Fruit fly (Drosophila melanogaster) whole organism, embryonic: Measurements from ENCODE around the gene DIP2.

Source experiments
- Antp ChIP-seq: fragments of 200-800 bp; sonication (Bioruptor generic); optimal IDR thresholded peaks from 3 replicates; lab custom pipeline; 2016; ENCODE audit warnings: missing biosample characterization, missing genetic modification characterization
- Atf3 ChIP-seq: fragments of 200-800 bp; sonication (Bioruptor generic); optimal IDR thresholded peaks from 3 replicates; lab custom pipeline; 2016; ENCODE audit warnings: missing biosample characterization, missing genetic modification characterization
- Bdp1 ChIP-seq: fragments of 200-800 bp; sonication (Bioruptor generic); optimal IDR thresholded peaks from 3 replicates; lab custom pipeline; 2016; ENCODE audit warnings: missing biosample characterization, missing genetic modification characterization
- CG10979 ChIP-seq: fragments of 200-800 bp; sonication (Bioruptor generic); optimal IDR thresholded peaks from 2 replicates; lab custom pipeline; 2018; ENCODE audit warnings: missing biosample characterization, mild to moderate bottlenecking, missing genetic modification characterization, moderate library complexity
- CG12071 ChIP-seq: fragments of 200-800 bp; sonication (Bioruptor generic); optimal IDR thresholded peaks from 3 replicates; lab custom pipeline; 2018; ENCODE audit warnings: missing biosample characterization, mild to moderate bottlenecking, missing genetic modification characterization
- CG12744 ChIP-seq: fragments of 200-800 bp; sonication (Bioruptor generic); optimal IDR thresholded peaks from 2 replicates; lab custom pipeline; 2016; ENCODE audit warnings: missing biosample characterization, missing genetic modification characterization
- CG14860 ChIP-seq: fragments of 200-800 bp; sonication (Bioruptor generic); IDR thresholded peaks from 3 replicates; pipeline ENCODE4 v1.3.6; 2022; ENCODE audit warnings: missing biosample characterization, missing genetic modification characterization; ENCODE audit not compliant: partially characterized antibody
- CG16779 ChIP-seq: fragments of 200-800 bp; sonication (Bioruptor generic); IDR thresholded peaks from 2 replicates; pipeline ENCODE4 v1.3.6; 2022; ENCODE audit warnings: missing biosample characterization, missing genetic modification characterization
- CG17912 ChIP-seq: fragments of 200-800 bp; sonication (Bioruptor generic); optimal IDR thresholded peaks from 2 replicates; lab custom pipeline; 2018; ENCODE audit warnings: missing biosample characterization, mild to moderate bottlenecking, missing genetic modification characterization
- CG18619 ChIP-seq: fragments of 200-800 bp; sonication (Bioruptor generic); optimal IDR thresholded peaks from 3 replicates; lab custom pipeline; 2017; ENCODE audit warnings: missing biosample characterization, mild to moderate bottlenecking, missing genetic modification characterization
- CG2116 ChIP-seq: fragments of 200-800 bp; sonication (Bioruptor generic); optimal IDR thresholded peaks from 3 replicates; lab custom pipeline; 2018; ENCODE audit warnings: missing biosample characterization, mild to moderate bottlenecking, missing genetic modification characterization
- CG32772 ChIP-seq: fragments of 200-800 bp; sonication (Bioruptor generic); IDR thresholded peaks from 2 replicates; pipeline ENCODE4 v1.3.6; 2022; ENCODE audit warnings: missing biosample characterization, missing genetic modification characterization
- CG3281 ChIP-seq: fragments of 200-800 bp; sonication (Bioruptor generic); optimal IDR thresholded peaks from 3 replicates; lab custom pipeline; 2017; ENCODE audit warnings: missing biosample characterization, mild to moderate bottlenecking, missing genetic modification characterization
- CG34224 ChIP-seq: fragments of 200-800 bp; sonication (Bioruptor generic); IDR thresholded peaks from 3 replicates; pipeline ENCODE4 v1.3.6; 2022; ENCODE audit warnings: missing biosample characterization, missing genetic modification characterization; ENCODE audit not compliant: partially characterized antibody
- CG3838 ChIP-seq: fragments of 200-800 bp; sonication (Bioruptor generic); optimal IDR thresholded peaks from 3 replicates; lab custom pipeline; 2016; ENCODE audit warnings: missing biosample characterization, missing genetic modification characterization
- CG7839 ChIP-seq: fragments of 200-800 bp; sonication (Bioruptor generic); optimal IDR thresholded peaks from 3 replicates; lab custom pipeline; 2018; ENCODE audit warnings: missing biosample characterization, mild to moderate bottlenecking, missing genetic modification characterization, moderate library complexity
- CG8089 ChIP-seq: fragments of 200-800 bp; sonication (Bioruptor generic); optimal IDR thresholded peaks from 3 replicates; lab custom pipeline; 2016; ENCODE audit warnings: missing biosample characterization, missing genetic modification characterization
- CG8290 ChIP-seq, 3 experiments: fragments of 200-800 bp; sonication (Bioruptor generic); optimal IDR thresholded peaks; 2 replicates each; lab custom pipeline; 2016 to 2019; ENCODE audit warnings: missing biosample characterization in 3 of 3, missing genetic modification characterization in 3 of 3, mild to moderate bottlenecking in 2 of 3, moderate library complexity in 1 of 3
- CG9797 ChIP-seq: fragments of 200-800 bp; sonication (Bioruptor generic); optimal IDR thresholded peaks from 3 replicates; lab custom pipeline; 2018; ENCODE audit warnings: missing biosample characterization, mild to moderate bottlenecking, missing genetic modification characterization
- CoRest ChIP-seq: fragments of 200-800 bp; sonication (Bioruptor generic); optimal IDR thresholded peaks from 3 replicates; lab custom pipeline; 2018; ENCODE audit warnings: missing biosample characterization, mild to moderate bottlenecking, missing genetic modification characterization, moderate library complexity
- Dbx ChIP-seq: fragments of 200-800 bp; sonication (Bioruptor generic); IDR thresholded peaks from 3 replicates; pipeline ENCODE4 v1.3.6; 2022; ENCODE audit warnings: missing biosample characterization, missing genetic modification characterization
- Deaf1 ChIP-seq: fragments of 200-800 bp; optimal IDR thresholded peaks from 3 replicates; lab custom pipeline; 2019; ENCODE audit warnings: missing biosample characterization, mild to moderate bottlenecking, missing genetic modification characterization, moderate library complexity
- Dfd ChIP-seq, 2 experiments: fragments of >200 bp; optimal IDR thresholded peaks; 2 replicates each; lab custom pipeline; 2017; ENCODE audit warnings: missing biosample characterization in 2 of 2, missing genetic modification characterization in 2 of 2
- Dip2 ChIP-seq: fragments of 200-800 bp; sonication (Bioruptor generic); IDR thresholded peaks from 2 replicates; pipeline ENCODE4 v1.3.6; 2022; ENCODE audit warnings: missing biosample characterization, missing genetic modification characterization
- Eip74EF ChIP-seq, 2 experiments: fragments of 200-800 bp in 1 of 2; fragments of >200 bp in 1 of 2; sonication (Bioruptor generic) in 1 of 2; optimal IDR thresholded peaks; 2 replicates each; lab custom pipeline; 2017 to 2019; ENCODE audit warnings: missing biosample characterization in 2 of 2, missing genetic modification characterization in 2 of 2, mild to moderate bottlenecking in 1 of 2, moderate library complexity in 1 of 2
- Fer3 ChIP-seq: fragments of 200-800 bp; sonication (Bioruptor generic); optimal IDR thresholded peaks from 2 replicates; lab custom pipeline; 2018; ENCODE audit warnings: missing biosample characterization, mild to moderate bottlenecking, missing genetic modification characterization, moderate library complexity
- HLH54F ChIP-seq: fragments of 200-800 bp; sonication (Bioruptor generic); optimal IDR thresholded peaks from 3 replicates; lab custom pipeline; 2016; ENCODE audit warnings: missing biosample characterization, missing genetic modification characterization
- Hand ChIP-seq: fragments of 200-800 bp; sonication (Bioruptor generic); optimal IDR thresholded peaks from 2 replicates; lab custom pipeline; 2017; ENCODE audit warnings: mild to moderate bottlenecking, missing biosample characterization, missing genetic modification reagents, missing genetic modification characterization
- Lpt ChIP-seq: fragments of >200 bp; optimal IDR thresholded peaks from 2 replicates; lab custom pipeline; 2018; ENCODE audit warnings: missing biosample characterization, missing genetic modification characterization
- Taf1 ChIP-seq: fragments of 200-800 bp; sonication (Bioruptor generic); IDR thresholded peaks from 2 replicates; pipeline ENCODE4 v1.3.6; 2022; ENCODE audit warnings: missing biosample characterization, missing genetic modification characterization
- ap ChIP-seq: fragments of 200-800 bp; sonication (Bioruptor generic); IDR thresholded peaks from 2 replicates; pipeline ENCODE4 v1.3.6; 2022; ENCODE audit warnings: missing biosample characterization, missing genetic modification characterization
- ash1 ChIP-seq: fragments of 200-800 bp; sonication (Bioruptor generic); optimal IDR thresholded peaks from 2 replicates; lab custom pipeline; 2018; ENCODE audit warnings: missing biosample characterization, mild to moderate bottlenecking, missing genetic modification characterization
- caup ChIP-seq: fragments of 200-800 bp; sonication (Bioruptor generic); optimal IDR thresholded peaks from 3 replicates; lab custom pipeline; 2017; ENCODE audit warnings: missing biosample characterization, mild to moderate bottlenecking, missing genetic modification characterization, moderate library complexity; ENCODE audit not compliant: severe bottlenecking
- chm ChIP-seq: fragments of 200-800 bp; sonication (Bioruptor generic); IDR thresholded peaks from 2 replicates; pipeline ENCODE4 v1.3.6; 2022; ENCODE audit warnings: missing biosample characterization, missing genetic modification characterization
- cwo ChIP-seq: fragments of 200-800 bp; sonication (Bioruptor generic); optimal IDR thresholded peaks from 3 replicates; lab custom pipeline; 2017; ENCODE audit warnings: missing biosample characterization, missing genetic modification characterization, mild to moderate bottlenecking, moderate library complexity, missing genetic modification reagents
- dati ChIP-seq: fragments of 200-800 bp; sonication (Bioruptor generic); IDR thresholded peaks from 2 replicates; pipeline ENCODE4 v1.3.6; 2022; ENCODE audit warnings: missing biosample characterization, missing genetic modification characterization
- eve ChIP-seq, 2 experiments: fragments of >200 bp; optimal IDR thresholded peaks; 2 replicates each; lab custom pipeline; 2017; ENCODE audit warnings: missing biosample characterization in 2 of 2, missing genetic modification characterization in 2 of 2
- ewg ChIP-seq: fragments of 200-800 bp; sonication (Bioruptor generic); optimal IDR thresholded peaks from 3 replicates; lab custom pipeline; 2017; ENCODE audit warnings: mild to moderate bottlenecking, missing biosample characterization, missing genetic modification reagents, missing genetic modification characterization
- fd102C ChIP-seq: fragments of 200-800 bp; sonication (Bioruptor generic); optimal IDR thresholded peaks from 2 replicates; lab custom pipeline; 2018; ENCODE audit warnings: missing biosample characterization, mild to moderate bottlenecking, missing genetic modification characterization, moderate library complexity
- gsb ChIP-seq: fragments of 200-800 bp; sonication (Bioruptor generic); IDR thresholded peaks from 2 replicates; pipeline ENCODE4 v1.3.6; 2022; ENCODE audit warnings: missing biosample characterization, missing genetic modification characterization
- insv ChIP-seq, 2 experiments: fragments of 200-800 bp; sonication (Bioruptor generic); optimal IDR thresholded peaks; 3 replicates each; lab custom pipeline; 2016 to 2018; ENCODE audit warnings: missing biosample characterization in 2 of 2, missing genetic modification characterization in 2 of 2
- kah ChIP-seq: fragments of 200-800 bp; sonication (Bioruptor generic); optimal IDR thresholded peaks from 2 replicates; lab custom pipeline; 2018; ENCODE audit warnings: missing biosample characterization, mild to moderate bottlenecking, missing genetic modification characterization
- mld ChIP-seq: fragments of 200-800 bp; sonication (Bioruptor generic); IDR thresholded peaks from 3 replicates; pipeline ENCODE4 v1.3.6; 2022; ENCODE audit warnings: missing biosample characterization, missing genetic modification characterization; ENCODE audit not compliant: partially characterized antibody
- nerfin-1 ChIP-seq: fragments of 200-800 bp; sonication (Bioruptor generic); optimal IDR thresholded peaks from 3 replicates; lab custom pipeline; 2019; ENCODE audit warnings: missing biosample characterization, mild to moderate bottlenecking, missing genetic modification characterization, moderate library complexity
- phol ChIP-seq: fragments of 200-800 bp; sonication (Bioruptor generic); optimal IDR thresholded peaks from 3 replicates; lab custom pipeline; 2018; ENCODE audit warnings: missing biosample characterization, mild to moderate bottlenecking, missing genetic modification characterization, moderate library complexity
- psq ChIP-seq: fragments of 200-800 bp; sonication (Bioruptor generic); optimal IDR thresholded peaks from 2 replicates; lab custom pipeline; 2017; ENCODE audit warnings: missing biosample characterization, missing genetic modification characterization
- schlank ChIP-seq: fragments of 200-800 bp; sonication (Bioruptor generic); optimal IDR thresholded peaks from 2 replicates; lab custom pipeline; 2018; ENCODE audit warnings: missing biosample characterization, mild to moderate bottlenecking, missing genetic modification characterization
- trem ChIP-seq: fragments of 200-800 bp; optimal IDR thresholded peaks from 3 replicates; lab custom pipeline; 2019; ENCODE audit warnings: missing biosample characterization, mild to moderate bottlenecking, missing genetic modification characterization, moderate library complexity
- vvl ChIP-seq: fragments of 200-800 bp; sonication (Bioruptor generic); IDR thresholded peaks from 2 replicates; pipeline ENCODE4 v1.3.6; 2022; ENCODE audit warnings: missing biosample characterization, missing genetic modification characterization

The DIP2 gene

DNA sequence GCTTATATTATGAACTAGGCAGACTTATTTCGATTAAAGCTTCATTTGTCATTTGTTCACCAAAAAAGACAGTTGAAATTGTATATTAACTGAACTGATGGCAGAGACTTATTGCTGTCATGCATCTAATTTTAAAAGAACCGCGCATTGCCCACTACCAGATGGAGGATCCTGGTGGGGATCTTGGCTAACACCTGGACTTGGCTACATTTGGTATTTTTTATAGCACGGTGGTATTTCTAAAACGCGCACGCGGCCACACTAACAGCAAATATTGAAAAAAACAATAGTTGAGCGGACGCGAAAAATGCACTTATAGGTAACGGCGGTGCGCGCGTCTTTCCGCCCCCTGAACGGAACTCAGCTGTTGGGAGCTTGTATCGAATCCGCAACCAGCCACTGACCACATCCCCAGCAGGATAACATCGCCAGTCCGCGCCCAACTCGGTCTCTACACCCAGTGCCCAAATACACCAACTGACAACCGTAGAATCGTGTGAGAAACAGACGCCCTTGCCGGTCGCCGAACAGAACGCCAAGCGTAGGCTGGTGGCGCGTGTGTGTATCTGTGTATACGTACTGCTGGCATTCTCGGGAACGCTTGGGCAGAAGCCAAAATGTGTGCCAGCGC is 34.5 kb upstream of the DIP2 start (continued):
- TF ChIP-seq CG12744 (GFP tag; lab: Kevin White, UChicago) = no peak
- peak; percentile 54 for TF ChIP-seq vvl (GFP tag; lab: Robert Waterston, UW)
- no peak for TF ChIP-seq psq (GFP tag; lab: Kevin White, UChicago)
- no peak for TF ChIP-seq Taf1 (GFP tag; lab: Robert Waterston, UW)
- no peak for TF ChIP-seq CG10979
- peak; percentile 58 for TF ChIP-seq Deaf1 (tag; lab: Kevin White, UChicago)
- no peak for TF ChIP-seq CG8089 (GFP tag; lab: Kevin White, UChicago)
- TF ChIP-seq Antp (GFP tag; lab: Kevin White, UChicago) = no peak
- TF ChIP-seq CG3838 (GFP tag; lab: Kevin White, UChicago) = no peak
- peak; percentile 43 for TF ChIP-seq CG8290 (GFP tag; optimal IDR thresholded peaks at IDR 0.05; lab: Kevin White, UChicago)
- TF ChIP-seq CG8290 (tag; optimal IDR thresholded peaks at IDR 0.05; lab: Kevin White, UChicago) = peak in 1 of 2 experiments; percentile 50
- TF ChIP-seq CG32772 (GFP tag; lab: Robert Waterston, UW) = peak; percentile 58
- no peak for TF ChIP-seq kah (GFP tag; lab: Kevin White, UChicago)
- no peak; the same call in 2 of the 3 replicates for TF ChIP-seq CG14860 (GFP tag; lab: Robert Waterston, UW)
- peak; percentile 97 for TF ChIP-seq CG9797
- TF ChIP-seq CG2116 = peak; percentile 56
- TF ChIP-seq insv (GFP tag; optimal IDR thresholded peaks at IDR 0.05; lab: Kevin White, UChicago) = peak in 1 of 2 experiments; percentile 49
- TF ChIP-seq caup = no peak
- no peak for TF ChIP-seq ap (GFP tag; lab: Robert Waterston, UW)
- no peak for TF ChIP-seq CG18619
- no peak for TF ChIP-seq CG16779 (GFP tag; lab: Robert Waterston, UW)
- no peak for TF ChIP-seq schlank (tag; lab: Kevin White, UChicago)
- no peak for TF ChIP-seq CG17912
- peak; percentile 11 for TF ChIP-seq CG7839
- no peak for TF ChIP-seq CG12071 (GFP tag; lab: Kevin White, UChicago)
- TF ChIP-seq Fer3 (tag; lab: Kevin White, UChicago) = no peak
- TF ChIP-seq Eip74EF (GFP tag; optimal IDR thresholded peaks at IDR 0.05; lab: Kevin White, UChicago) = no peak
- TF ChIP-seq HLH54F = peak; percentile 6
- no peak for TF ChIP-seq Atf3 (GFP tag; lab: Kevin White, UChicago)
- peak; percentile 39 for TF ChIP-seq CG3281
- TF ChIP-seq chm (GFP tag; lab: Robert Waterston, UW) = peak; percentile 64; the same call in 1 of the 2 replicates
- TF ChIP-seq phol = peak; percentile 51
- TF ChIP-seq mld (GFP tag; lab: Robert Waterston, UW) = no peak
- TF ChIP-seq fd102C (GFP tag; lab: Kevin White, UChicago) = no peak
- TF ChIP-seq cwo (GFP tag; lab: Kevin White, UChicago) = no peak
- TF ChIP-seq CG34224 (GFP tag; lab: Robert Waterston, UW) = no peak
- TF ChIP-seq dati (GFP tag; lab: Robert Waterston, UW) = no peak
- TF ChIP-seq ash1 (GFP tag; lab: Kevin White, UChicago) = peak; percentile 11
- TF ChIP-seq Bdp1 = no peak
- no peak for TF ChIP-seq Dip2 (GFP tag; lab: Robert Waterston, UW)
- peak; percentile 76 for TF ChIP-seq trem (tag; lab: Kevin White, UChicago)
- TF ChIP-seq Dfd (GFP tag; optimal IDR thresholded peaks at IDR 0.05; lab: Kevin White, UChicago) = no peak
- no peak for TF ChIP-seq Lpt (GFP tag; lab: Kevin White, UChicago)
- TF ChIP-seq CoRest (tag; lab: Kevin White, UChicago) = peak; percentile 52
- peak; percentile 95 for TF ChIP-seq ewg (GFP tag; lab: Kevin White, UChicago)
- no peak for TF ChIP-seq Hand (GFP tag; lab: Kevin White, UChicago)
- TF ChIP-seq nerfin-1 (tag; lab: Kevin White, UChicago) = peak; percentile 40
- TF ChIP-seq Dbx (GFP tag; lab: Robert Waterston, UW) = no peak
- no peak for TF ChIP-seq gsb (GFP tag; lab: Robert Waterston, UW)
- no peak for TF ChIP-seq eve (GFP tag; optimal IDR thresholded peaks at IDR 0.05; lab: Kevin White, UChicago)
